Fruit fly (Drosophila melanogaster) whole organism, adult: Measurements from ENCODE around the gene CG43064.

Experiments used
- CG11617 ChIP-seq: fragments of 200-800 bp; sonication (Bioruptor generic); optimal IDR thresholded peaks from 2 replicates; lab custom pipeline; 2017; ENCODE audit warnings: mild to moderate bottlenecking, missing biosample characterization, missing genetic modification reagents, missing genetic modification characterization
- CG12768 ChIP-seq: fragments of 200-800 bp; sonication (Bioruptor generic); optimal IDR thresholded peaks from 2 replicates; lab custom pipeline; 2017; ENCODE audit warnings: missing biosample characterization, missing genetic modification characterization, mild to moderate bottlenecking, moderate library complexity, missing genetic modification reagents
- CG14711 ChIP-seq: fragments of 200-800 bp; sonication (Bioruptor generic); optimal IDR thresholded peaks from 2 replicates; lab custom pipeline; 2018; ENCODE audit warnings: missing biosample characterization, mild to moderate bottlenecking, missing genetic modification characterization, moderate library complexity
- CG1620 ChIP-seq: fragments of 200-800 bp; sonication (Bioruptor generic); optimal IDR thresholded peaks from 2 replicates; lab custom pipeline; 2016; ENCODE audit warnings: missing biosample characterization, missing genetic modification characterization
- CG33017 ChIP-seq: fragments of 200-800 bp; sonication (Bioruptor generic); optimal IDR thresholded peaks from 2 replicates; lab custom pipeline; 2018; ENCODE audit warnings: missing biosample characterization, mild to moderate bottlenecking, missing genetic modification characterization, moderate library complexity
- CG5204 ChIP-seq: fragments of 200-800 bp; sonication (Bioruptor generic); optimal IDR thresholded peaks from 2 replicates; lab custom pipeline; 2016; ENCODE audit warnings: missing biosample characterization, missing genetic modification characterization
- CG7045 ChIP-seq: fragments of 200-800 bp; sonication (Bioruptor generic); optimal IDR thresholded peaks from 2 replicates; lab custom pipeline; 2017; ENCODE audit warnings: missing biosample characterization, mild to moderate bottlenecking, missing genetic modification characterization
- CG7101 ChIP-seq: fragments of 200-800 bp; sonication (Bioruptor generic); optimal IDR thresholded peaks from 2 replicates; lab custom pipeline; 2018; ENCODE audit warnings: missing biosample characterization, mild to moderate bottlenecking, missing genetic modification characterization, moderate library complexity
- Clk ChIP-seq: fragments of 200-800 bp; sonication (Bioruptor generic); optimal IDR thresholded peaks from 2 replicates; lab custom pipeline; 2017; ENCODE audit warnings: missing biosample characterization, missing genetic modification characterization
- Crg-1 ChIP-seq: fragments of 200-800 bp; sonication (Bioruptor generic); optimal IDR thresholded peaks from 2 replicates; lab custom pipeline; 2016; ENCODE audit warnings: missing biosample characterization, missing genetic modification characterization
- Hr96 ChIP-seq: fragments of 200-800 bp; sonication (Bioruptor generic); optimal IDR thresholded peaks from 2 replicates; lab custom pipeline; 2016; ENCODE audit warnings: missing biosample characterization, missing genetic modification characterization
- Mnt ChIP-seq: fragments of 200-800 bp; sonication (Bioruptor generic); optimal IDR thresholded peaks from 2 replicates; lab custom pipeline; 2016; ENCODE audit warnings: missing biosample characterization, mild to moderate bottlenecking, missing genetic modification characterization
- bab1 ChIP-seq: fragments of 200-800 bp; sonication (Bioruptor generic); optimal IDR thresholded peaks from 3 replicates; lab custom pipeline; 2019; ENCODE audit warnings: missing biosample characterization, mild to moderate bottlenecking, missing genetic modification characterization, moderate library complexity
- cic ChIP-seq: fragments of 200-800 bp; sonication (Bioruptor generic); optimal IDR thresholded peaks from 2 replicates; lab custom pipeline; 2017; ENCODE audit warnings: missing biosample characterization, mild to moderate bottlenecking, missing genetic modification characterization, moderate library complexity
- cnc ChIP-seq, 2 experiments: fragments of >200 bp; optimal IDR thresholded peaks; 2 replicates each; lab custom pipeline; 2017
- kay ChIP-seq: fragments of 200-800 bp; sonication (Bioruptor generic); peaks from one replicate; lab custom pipeline; 2016; ENCODE audit warnings: missing biosample characterization, missing genetic modification characterization, borderline replicate concordance
- ovo ChIP-seq: fragments of 200-800 bp; sonication (Bioruptor generic); optimal IDR thresholded peaks from 2 replicates; lab custom pipeline; 2016; ENCODE audit warnings: missing biosample characterization, missing genetic modification characterization
- pad ChIP-seq: fragments of 200-800 bp; sonication (Bioruptor generic); optimal IDR thresholded peaks from 3 replicates; lab custom pipeline; 2017; ENCODE audit warnings: missing biosample characterization, missing genetic modification characterization, mild to moderate bottlenecking, moderate library complexity, missing genetic modification reagents
- tj ChIP-seq: fragments of 200-800 bp; sonication (Bioruptor generic); optimal IDR thresholded peaks from 3 replicates; lab custom pipeline; 2017; ENCODE audit warnings: missing biosample characterization, mild to moderate bottlenecking, missing genetic modification characterization, moderate library complexity
- toe ChIP-seq: fragments of 200-800 bp; sonication (Bioruptor generic); optimal IDR thresholded peaks from 2 replicates; lab custom pipeline; 2016; ENCODE audit warnings: missing biosample characterization, missing genetic modification characterization

The CG43064 gene

DNA sequence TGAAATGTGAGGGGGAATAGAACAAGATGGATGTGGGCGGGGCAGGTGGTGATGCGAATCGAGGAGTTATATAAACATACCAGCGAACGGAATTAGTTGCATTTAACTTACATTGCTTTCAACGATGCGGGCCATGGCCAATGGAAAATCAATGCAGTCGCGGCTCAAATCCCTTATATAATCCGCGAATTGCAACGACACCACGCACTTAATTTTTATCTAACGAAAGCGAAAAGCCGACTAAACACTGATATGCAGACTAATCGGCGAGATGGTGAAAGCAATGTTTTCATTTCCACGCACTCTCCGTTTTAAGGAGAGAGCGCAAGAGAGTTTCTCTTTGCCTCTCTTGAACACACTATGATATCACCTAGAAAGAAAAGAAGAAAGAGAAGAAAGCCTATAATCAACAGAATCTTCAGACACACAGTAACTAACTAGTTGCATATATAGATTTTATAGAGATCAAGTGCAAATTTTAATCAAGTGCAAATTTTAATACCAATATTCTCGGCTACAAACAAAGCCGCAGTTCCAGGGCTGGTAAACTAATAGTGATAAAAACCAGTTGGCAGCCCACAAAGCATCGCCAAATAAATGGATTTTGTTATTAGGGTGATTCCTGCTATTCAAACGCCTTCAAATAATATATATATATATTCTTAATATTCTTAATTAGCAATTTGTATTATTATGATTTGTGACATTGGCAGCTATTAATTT, 14.6 kb downstream of the CG43064 start, which contains the start of the genes CG11597 and CG5946:
CG11597 (minus strand) TSS at position 553 of the 723 bp plus-strand sequence.
CG5946 (minus strand) TSS at position 553 of the 723 bp plus-strand sequence.
- TF ChIP-seq CG1620 (GFP tag; lab: Kevin White, UChicago) (no peak), CG33017 (tag; lab: Kevin White, UChicago) (no peak), CG12768 (GFP tag; lab: Kevin White, UChicago) (no peak), bab1 (no peak), cic (no peak), toe (GFP tag; lab: Kevin White, UChicago) (no peak), Clk (GFP tag; lab: Kevin White, UChicago) (no peak), pad (no peak), CG7045 (no peak), Mnt (GFP tag; lab: Kevin White, UChicago) (no peak), Hr96 (GFP tag; lab: Kevin White, UChicago) (no peak)

DNA sequence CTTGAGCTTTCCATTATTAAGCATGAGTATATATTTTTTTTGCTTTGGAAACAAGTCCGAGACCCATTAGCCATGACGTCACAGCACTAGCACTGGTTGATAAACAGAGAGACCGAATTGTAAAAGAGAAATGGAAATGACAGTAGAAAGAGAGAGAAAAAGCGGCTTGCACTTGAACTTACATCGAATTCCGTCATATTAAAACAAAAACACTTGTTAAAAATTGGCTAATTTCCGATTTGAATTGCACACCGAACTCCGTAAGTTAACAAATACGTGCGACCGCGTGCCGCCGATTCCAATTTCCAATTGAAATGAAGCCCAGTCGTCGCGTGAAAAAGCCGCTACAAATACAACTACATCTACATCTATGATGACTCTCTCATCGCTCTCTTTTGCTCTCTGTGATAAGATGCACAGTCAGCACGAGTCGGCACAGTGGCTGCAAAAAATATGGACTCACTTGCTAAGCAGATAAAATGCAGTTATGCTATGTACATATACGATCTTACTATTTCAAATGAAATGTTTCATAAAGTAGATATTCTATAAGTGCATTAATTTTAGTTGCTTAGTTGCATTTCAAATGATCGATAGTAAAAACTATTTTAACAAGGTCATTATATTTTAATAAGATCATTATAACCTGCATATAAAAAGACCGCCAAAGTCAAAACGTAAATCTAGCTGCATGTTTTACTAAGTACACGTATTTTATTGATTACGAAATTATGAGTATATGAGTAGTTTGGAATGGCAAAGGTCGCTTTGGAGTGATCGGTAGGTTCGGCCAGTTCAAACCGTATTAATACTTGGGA, 16.7 kb downstream of the CG43064 start:
- TF ChIP-seq CG5204 (GFP tag; lab: Kevin White, UChicago) (no peak), tj (GFP tag; lab: Kevin White, UChicago) (peak; percentile 99), Crg-1 (GFP tag; lab: Kevin White, UChicago) (no peak), CG14711 (tag; lab: Kevin White, UChicago) (no peak), pad (no peak), CG7045 (peak; percentile 32), CG7101 (peak; percentile 51), bab1 (peak; percentile 64), CG1620 (GFP tag; lab: Kevin White, UChicago) (peak; percentile 33), cnc (optimal IDR thresholded peaks at IDR 0.05; lab: Kevin White, UChicago) (peak; percentile 65 to 92), Clk (GFP tag; lab: Kevin White, UChicago) (no peak), CG33017 (tag; lab: Kevin White, UChicago) (peak; percentile 60), cic (peak; percentile 91), ovo (GFP tag; lab: Kevin White, UChicago) (peak; percentile 83), toe (GFP tag; lab: Kevin White, UChicago) (peak; percentile 24), Mnt (GFP tag; lab: Kevin White, UChicago) (peak; percentile 89), kay (GFP tag; lab: Kevin White, UChicago) (peak; percentile 99), CG11617 (GFP tag; lab: Kevin White, UChicago) (peak; percentile 37), Hr96 (GFP tag; lab: Kevin White, UChicago) (peak; percentile 30), CG12768 (GFP tag; lab: Kevin White, UChicago) (peak; percentile 12)

DNA sequence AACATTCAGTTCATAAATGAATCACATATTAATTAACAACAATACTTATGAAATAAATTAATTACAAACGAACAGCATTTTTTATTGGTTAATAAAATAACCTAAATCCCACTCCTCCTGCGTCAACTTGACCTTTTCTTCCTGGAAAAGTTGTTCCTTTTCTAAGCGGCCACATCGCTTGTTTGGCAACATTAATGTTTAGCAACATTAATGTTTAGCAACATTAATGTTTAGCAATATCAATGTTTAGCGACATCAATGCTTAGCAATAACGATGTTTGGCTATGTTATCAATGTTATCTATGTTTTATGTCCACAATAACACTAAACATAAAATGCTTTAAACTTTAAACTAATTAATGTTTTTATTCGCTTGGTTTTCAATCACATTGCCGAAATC, 19.9 kb downstream of the CG43064 start:
- TF ChIP-seq pad (no peak), bab1 (no peak), kay (GFP tag; lab: Kevin White, UChicago) (peak; percentile 73), CG14711 (tag; lab: Kevin White, UChicago) (no peak), Clk (GFP tag; lab: Kevin White, UChicago) (no peak), cic (no peak), tj (GFP tag; lab: Kevin White, UChicago) (no peak), CG11617 (GFP tag; lab: Kevin White, UChicago) (no peak), toe (GFP tag; lab: Kevin White, UChicago) (no peak)

DNA sequence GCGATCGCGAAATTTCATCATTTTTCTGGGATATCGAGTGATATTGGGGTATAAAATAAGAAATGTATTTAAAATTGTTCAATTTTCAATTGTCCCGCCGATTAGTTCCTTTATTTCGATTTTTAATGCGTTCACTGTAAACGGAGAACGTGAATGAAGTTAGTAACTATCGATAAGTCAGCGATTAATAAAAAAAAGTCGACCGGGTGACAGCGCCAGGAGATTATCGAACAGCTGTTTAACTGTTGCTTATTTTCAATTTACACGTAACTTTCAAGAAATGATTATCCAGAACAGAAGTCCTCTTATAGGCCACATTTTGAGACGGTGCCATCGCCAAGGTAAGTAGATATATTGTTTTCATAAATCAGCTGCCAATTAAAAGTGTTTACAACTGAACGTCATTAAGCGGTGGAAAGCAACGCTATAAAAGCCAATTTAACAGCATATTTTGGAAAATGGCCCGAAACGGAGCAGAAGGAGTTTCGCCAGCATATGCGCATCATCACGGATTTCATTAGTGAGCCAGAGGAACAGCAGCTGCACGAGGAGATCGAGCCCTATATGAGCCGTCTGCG, 21.2 kb downstream of the CG43064 start, which contains the start of gene CG14130:
CG14130 (plus strand) TSS at position 225 of the 578 bp plus-strand sequence.
- TF ChIP-seq kay (GFP tag; lab: Kevin White, UChicago) (peak; percentile 81), ovo (GFP tag; lab: Kevin White, UChicago) (no peak), pad (no peak), tj (GFP tag; lab: Kevin White, UChicago) (peak; percentile 14), bab1 (peak; percentile 52), CG1620 (GFP tag; lab: Kevin White, UChicago) (no peak)

DNA sequence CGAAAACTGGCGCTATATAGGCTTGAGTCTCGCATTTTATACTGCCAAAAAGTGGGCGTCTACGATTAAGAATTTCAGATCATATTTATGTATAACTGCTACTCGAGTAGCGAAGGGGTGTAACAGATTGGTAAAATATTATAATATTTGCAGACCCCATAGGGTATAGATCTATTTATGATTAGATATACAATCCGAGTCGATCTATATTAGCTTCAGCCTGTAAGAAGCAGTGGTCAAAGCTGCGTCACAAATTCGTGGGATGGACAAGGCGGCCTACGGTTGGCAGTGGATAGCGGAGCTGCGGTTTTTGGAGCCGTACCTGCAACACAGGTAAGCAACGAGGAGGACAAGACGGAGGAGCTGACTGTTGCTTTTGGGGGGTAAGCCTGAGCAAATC, 21.9 kb downstream of the CG43064 start, which contains the start of gene Cubn2:
Cubn2 (minus strand) TSS at position 101 of the 400 bp plus-strand sequence.
- TF ChIP-seq CG5204 (GFP tag; lab: Kevin White, UChicago) (no peak), CG12768 (GFP tag; lab: Kevin White, UChicago) (no peak), tj (GFP tag; lab: Kevin White, UChicago) (no peak), Crg-1 (GFP tag; lab: Kevin White, UChicago) (no peak), CG14711 (tag; lab: Kevin White, UChicago) (no peak), CG33017 (tag; lab: Kevin White, UChicago) (no peak), cic (no peak), CG1620 (GFP tag; lab: Kevin White, UChicago) (no peak), CG7045 (no peak), ovo (GFP tag; lab: Kevin White, UChicago) (no peak), Clk (GFP tag; lab: Kevin White, UChicago) (no peak), CG11617 (GFP tag; lab: Kevin White, UChicago) (no peak), cnc (optimal IDR thresholded peaks at IDR 0.05; lab: Kevin White, UChicago) (no peak), CG7101 (no peak), kay (GFP tag; lab: Kevin White, UChicago) (no peak), Mnt (GFP tag; lab: Kevin White, UChicago) (no peak), toe (GFP tag; lab: Kevin White, UChicago) (no peak), Hr96 (GFP tag; lab: Kevin White, UChicago) (no peak), pad (no peak), bab1 (no peak)
